Fruit fly (Drosophila melanogaster): Measurements from ENCODE around the gene tkv.

tkv gene

DNA sequence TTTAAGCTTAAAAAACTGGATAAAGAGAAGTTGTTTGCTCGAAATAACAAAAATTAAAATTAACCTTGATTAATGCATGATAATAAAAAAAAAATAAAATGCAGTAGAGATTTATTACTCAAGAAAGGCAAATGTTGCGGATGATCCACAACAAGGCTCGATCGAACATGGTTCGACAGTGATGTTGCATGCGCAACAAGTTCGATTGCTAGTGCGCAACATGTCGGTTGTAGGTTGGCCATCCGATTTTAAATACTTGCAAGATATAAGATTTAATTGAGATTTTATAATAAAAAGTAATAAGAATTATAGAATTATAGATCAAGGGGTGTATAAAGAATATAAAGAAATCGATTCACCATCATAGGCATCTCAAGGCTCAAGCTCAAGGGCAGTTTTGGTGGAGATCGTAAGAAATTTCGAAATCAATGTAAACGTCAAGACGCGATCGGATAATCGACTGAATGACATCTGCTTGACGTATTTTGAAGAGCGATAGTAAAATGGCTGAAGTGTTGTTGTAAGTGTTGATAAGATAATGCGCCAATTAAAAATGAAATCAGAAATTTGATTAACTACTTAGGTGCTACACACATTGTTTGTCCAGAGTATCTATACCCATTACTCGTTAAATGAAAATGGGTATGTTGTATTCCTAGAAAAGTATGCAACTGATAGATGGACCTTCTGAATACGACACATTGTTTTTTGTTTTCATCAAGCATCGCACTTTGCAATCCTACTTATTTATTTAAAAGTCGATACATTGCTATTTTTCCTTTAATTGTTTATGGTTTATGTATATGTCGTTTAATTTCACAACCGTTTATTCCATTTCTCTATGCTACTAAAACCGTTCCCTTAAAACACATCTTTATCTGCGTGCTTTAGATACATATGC is 61.7 kb downstream of the tkv start (continued):
- TF ChIP-seq Poxn (GFP tag; IDR thresholded peaks at IDR 0.05) (no peak), CG1647 (GFP tag; optimal IDR thresholded peaks at IDR 0.05) (no peak), lilli (GFP tag; optimal IDR thresholded peaks at IDR 0.05) (peak; percentile 32), stwl (tag; optimal IDR thresholded peaks at IDR 0.05) (peak; percentile 7), C15 (GFP tag; IDR thresholded peaks at IDR 0.05) (no peak), Pdp1 (GFP tag; optimal IDR thresholded peaks at IDR 0.05) (no peak), org-1 (GFP tag; optimal IDR thresholded peaks at IDR 0.05) (no peak), CG2129 (GFP tag; IDR thresholded peaks at IDR 0.05; ENCODE audit: partially characterized antibody) (no peak), Deaf1 (tag; optimal IDR thresholded peaks at IDR 0.05) (no peak), Dip2 (GFP tag; IDR thresholded peaks at IDR 0.05) (no peak), Ssrp (tag; optimal IDR thresholded peaks at IDR 0.05) (no peak), cg (GFP tag; optimal IDR thresholded peaks at IDR 0.05) (no peak), Sin3A (optimal IDR thresholded peaks at IDR 0.05) (no peak), Taf1 (GFP tag; IDR thresholded peaks at IDR 0.05) (no peak), CG8924 (tag; optimal IDR thresholded peaks at IDR 0.05) (no peak), CG17568 (GFP tag; optimal IDR thresholded peaks at IDR 0.05) (no peak), CG9437 (GFP tag; optimal IDR thresholded peaks at IDR 0.05) (peak; percentile 15), salm (tag; optimal IDR thresholded peaks at IDR 0.05) (no peak), E2f1 (GFP tag; IDR thresholded peaks at IDR 0.05) (no peak), lbe (GFP tag; optimal IDR thresholded peaks at IDR 0.05) (no peak), Drgx (GFP tag; IDR thresholded peaks at IDR 0.05) (no peak), Hey (tag; optimal IDR thresholded peaks at IDR 0.05) (no peak), CG18011 (GFP tag; optimal IDR thresholded peaks at IDR 0.05) (no peak), CG18599 (GFP tag; optimal IDR thresholded peaks at IDR 0.05) (no peak), schlank (tag; optimal IDR thresholded peaks at IDR 0.05) (no peak), CG13775 (GFP tag; optimal IDR thresholded peaks at IDR 0.05) (no peak), crc (GFP tag; optimal IDR thresholded peaks at IDR 0.05) (no peak), HLHmδ (GFP tag; optimal IDR thresholded peaks at IDR 0.05) (no peak), Stat92E (GFP tag; optimal IDR thresholded peaks at IDR 0.05) (peak in 1 of 3 experiments; percentile 55), br (optimal IDR thresholded peaks at IDR 0.05) (no peak), CG11247 (GFP tag; IDR thresholded peaks at IDR 0.05) (no peak), HmgZ (tag; optimal IDR thresholded peaks at IDR 0.05) (no peak), Dbx (GFP tag; IDR thresholded peaks at IDR 0.05) (no peak), bowl (GFP tag; IDR thresholded peaks at IDR 0.05) (no peak), Chrac-16 (GFP tag; optimal IDR thresholded peaks at IDR 0.05) (no peak), CG15269 (tag; optimal IDR thresholded peaks at IDR 0.05) (peak; percentile 42), CG14860 (GFP tag; IDR thresholded peaks at IDR 0.05; ENCODE audit: partially characterized antibody) (no peak), exex (tag; optimal IDR thresholded peaks at IDR 0.05) (peak; percentile 99), trem (tag; optimal IDR thresholded peaks at IDR 0.05) (no peak), Doc2 (GFP tag; IDR thresholded peaks at IDR 0.05) (no peak)

DNA sequence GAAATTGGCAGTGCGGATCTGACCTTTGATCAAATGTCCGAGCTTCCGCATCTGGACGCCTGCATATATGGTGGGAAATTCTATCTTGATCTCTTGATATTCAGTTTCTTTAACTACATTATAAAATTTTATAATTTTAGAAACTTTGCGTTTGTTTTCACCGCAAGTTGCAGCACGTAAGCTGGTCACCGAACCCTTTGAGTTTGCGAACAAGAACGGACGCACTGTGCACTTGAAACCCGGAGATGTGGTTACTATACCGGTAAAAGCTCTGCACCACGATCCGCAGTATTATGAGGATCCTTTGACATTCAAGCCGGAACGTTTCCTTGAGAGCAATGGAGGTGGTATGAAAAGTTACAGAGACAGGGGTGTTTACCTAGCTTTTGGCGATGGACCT is 62.6 kb downstream of the tkv start:
- TF ChIP-seq CG10209 (GFP tag; optimal IDR thresholded peaks at IDR 0.05) (no peak), CG31441 (GFP tag; IDR thresholded peaks at IDR 0.05) (no peak), Nf-YB (GFP tag; optimal IDR thresholded peaks at IDR 0.05) (no peak), insv (GFP tag; optimal IDR thresholded peaks at IDR 0.05) (no peak), CG11093 (GFP tag; IDR thresholded peaks at IDR 0.05) (peak; percentile 44; the same call in 1 of the 3 replicates), CG10543 (GFP tag; optimal IDR thresholded peaks at IDR 0.05) (no peak), CG14710 (tag; optimal IDR thresholded peaks at IDR 0.05) (no peak), Usf (GFP tag; optimal IDR thresholded peaks at IDR 0.05) (no peak), Ets65A (GFP tag) (peak; percentile 96), esg (GFP tag; conservative IDR thresholded peaks at IDR 0.05) (no peak), Rfx (GFP tag; IDR thresholded peaks at IDR 0.05) (no peak), CG11398 (GFP tag; optimal IDR thresholded peaks at IDR 0.05) (no peak), CG9817 (tag; optimal IDR thresholded peaks at IDR 0.05) (no peak)
